Worm (Caenorhabditis elegans): ENCODE measurements around the gene ugt-35.

DNA sequence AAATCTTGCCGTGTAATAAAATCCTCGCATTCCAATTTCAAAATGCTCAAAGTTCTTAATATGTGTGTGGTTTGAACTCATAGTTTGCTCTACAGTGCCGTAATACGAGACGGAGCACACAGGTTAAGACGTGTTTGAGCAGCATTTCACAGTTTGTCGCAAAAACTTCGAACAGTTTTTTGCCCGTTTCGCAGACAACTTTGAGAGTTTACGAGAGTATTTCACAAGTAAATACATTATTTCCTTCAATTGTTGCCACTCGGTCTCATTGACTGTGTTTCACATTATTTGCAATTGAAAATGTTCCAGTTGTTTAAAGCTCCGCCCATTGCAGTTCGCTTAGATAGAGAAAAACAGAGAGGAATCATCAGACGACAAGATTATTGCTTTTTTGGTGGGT is 33.5 kb upstream of the ugt-35 start, which contains the start of gene F29F11.20:
- no peak for TF ChIP-seq elt-3 (tag; optimal IDR thresholded peaks at IDR 0.05)
- TF ChIP-seq ztf-11 (tag; optimal IDR thresholded peaks at IDR 0.05): no peak
- no peak for TF ChIP-seq snu-23 (GFP tag; optimal IDR thresholded peaks at IDR 0.05)
